Worm (Caenorhabditis elegans): Measurements from ENCODE around the gene srx-41.

ce11 chrV:3592099-3592498 lies 44.9 kb downstream of the srx-41 start, which contains the start of gene T22F3.12:
- TF ChIP-seq lir-3 (tag; optimal IDR thresholded peaks at IDR 0.05; ENCODE audit: poor library complexity) = no peak
- TF ChIP-seq lin-39 (tag; optimal IDR thresholded peaks at IDR 0.05) = no peak
- TF ChIP-seq nhr-77 (tag; optimal IDR thresholded peaks at IDR 0.05) = no peak
- TF ChIP-seq nhr-76 (tag; optimal IDR thresholded peaks at IDR 0.05) = no peak
- TF ChIP-seq fkh-10 (GFP tag; optimal IDR thresholded peaks at IDR 0.05) = no peak
